Worm (Caenorhabditis elegans): ENCODE results near the gene ttr-17.

Gene ttr-17

ce11 chrIV:11037118-11037719 lies 29.6 kb downstream of the ttr-17 start:
- TF ChIP-seq fkh-6 (tag; optimal IDR thresholded peaks at IDR 0.05), result no peak
- peak; percentile 32 for TF ChIP-seq unc-42 (tag; optimal IDR thresholded peaks at IDR 0.05)
- peak; percentile 44 for TF ChIP-seq elt-2 (tag; optimal IDR thresholded peaks at IDR 0.05)
- no peak for TF ChIP-seq syd-9 (tag; optimal IDR thresholded peaks at IDR 0.05)

- TF ChIP-seq npax-4 (tag; optimal IDR thresholded peaks at IDR 0.05), result no peak
- TF ChIP-seq elt-2 (tag; optimal IDR thresholded peaks at IDR 0.05), result peak; percentile 19
- TF ChIP-seq pax-1 (tag; optimal IDR thresholded peaks at IDR 0.05), result peak; percentile 60
- no peak for TF ChIP-seq T23F11.4 (GFP tag; optimal IDR thresholded peaks at IDR 0.05)
- peak; percentile 35 for TF ChIP-seq nfya-1 (tag; optimal IDR thresholded peaks at IDR 0.05)
- no peak for TF ChIP-seq pat-9 (tag; optimal IDR thresholded peaks at IDR 0.05)
These were observed 30.6 kb downstream of the ttr-17 start, which contains the start of gene fkb-1 for ce11 chrIV:11036222-11036621. fkb-1 (plus strand) TSS chrIV:11036582.

- no peak for TF ChIP-seq Y22D7AL.16 (tag; optimal IDR thresholded peaks at IDR 0.05)
- no peak for TF ChIP-seq hlh-13 (GFP tag; optimal IDR thresholded peaks at IDR 0.05)
- no peak for TF ChIP-seq sdc-2 (tag; optimal IDR thresholded peaks at IDR 0.05)
- no peak for TF ChIP-seq lin-11 (tag; optimal IDR thresholded peaks at IDR 0.05)
- no peak for TF ChIP-seq hlh-6 (tag; optimal IDR thresholded peaks at IDR 0.05)
- no peak for TF ChIP-seq C38D4.7 (GFP tag; optimal IDR thresholded peaks at IDR 0.05)
- TF ChIP-seq che-1 (tag; optimal IDR thresholded peaks at IDR 0.05), result no peak
- TF ChIP-seq pax-1 (tag; optimal IDR thresholded peaks at IDR 0.05), result no peak
- no peak for TF ChIP-seq ceh-24 (tag; optimal IDR thresholded peaks at IDR 0.05)
- no peak for TF ChIP-seq ceh-9 (tag; optimal IDR thresholded peaks at IDR 0.05)
- TF ChIP-seq unc-86 (tag; optimal IDR thresholded peaks at IDR 0.05), result no peak
- no peak for TF ChIP-seq ceh-34 (tag; optimal IDR thresholded peaks at IDR 0.05)
- no peak for TF ChIP-seq pha-2 (tag; optimal IDR thresholded peaks at IDR 0.05)
- no peak for TF ChIP-seq fkh-10 (GFP tag; optimal IDR thresholded peaks at IDR 0.05)
- no peak for TF ChIP-seq ceh-31 (tag; optimal IDR thresholded peaks at IDR 0.05)
- TF ChIP-seq ceh-14 (tag; optimal IDR thresholded peaks at IDR 0.05), result no peak
- TF ChIP-seq elt-2 (tag; optimal IDR thresholded peaks at IDR 0.05), result no peak
- no peak for TF ChIP-seq K09A11.1 (tag; optimal IDR thresholded peaks at IDR 0.05; ENCODE audit: insufficient read depth)
These were observed 34.5 kb downstream of the ttr-17 start, which contains the start of gene hrg-6 for ce11 chrIV:11032288-11032687. hrg-6 (plus strand) TSS chrIV:11032588.

- TF ChIP-seq unc-55 (GFP tag; optimal IDR thresholded peaks at IDR 0.05) (no peak), ceh-24 (tag; optimal IDR thresholded peaks at IDR 0.05) (no peak), K09A11.1 (tag; optimal IDR thresholded peaks at IDR 0.05; ENCODE audit: insufficient read depth) (no peak), nfya-1 (tag; optimal IDR thresholded peaks at IDR 0.05) (no peak)
These were observed 35.2 kb downstream of the ttr-17 start for ce11 chrIV:11031640-11032039.

ce11 chrIV:11030893-11031292 lies 35.9 kb downstream of the ttr-17 start, which contains the start of gene hrg-4:
hrg-4 (minus strand) TSS chrIV:11030993.
- no peak for TF ChIP-seq ceh-6 (GFP tag; optimal IDR thresholded peaks at IDR 0.05)
- TF ChIP-seq syd-9 (tag; optimal IDR thresholded peaks at IDR 0.05), result no peak

- TF ChIP-seq nhr-11 (tag; optimal IDR thresholded peaks at IDR 0.05), result no peak
- TF ChIP-seq sdc-2 (tag; optimal IDR thresholded peaks at IDR 0.05), result no peak
- no peak for TF ChIP-seq ztf-16 (tag; optimal IDR thresholded peaks at IDR 0.05)
- TF ChIP-seq ceh-22 (tag; optimal IDR thresholded peaks at IDR 0.05), result no peak
- no peak for TF ChIP-seq ceh-18 (tag; optimal IDR thresholded peaks at IDR 0.05)
- no peak for TF ChIP-seq pha-4 (tag; optimal IDR thresholded peaks at IDR 0.05)
- TF ChIP-seq hlh-13 (GFP tag; optimal IDR thresholded peaks at IDR 0.05), result no peak
- no peak for TF ChIP-seq eyg-1 (tag; optimal IDR thresholded peaks at IDR 0.05)
- TF ChIP-seq unc-86 (tag; optimal IDR thresholded peaks at IDR 0.05), result no peak
- TF ChIP-seq sox-2 (GFP tag; IDR thresholded peaks at IDR 0.05), result no peak
- TF ChIP-seq ceh-45 (GFP tag; IDR thresholded peaks at IDR 0.05), result no peak
- no peak for TF ChIP-seq ahr-1 (tag; optimal IDR thresholded peaks at IDR 0.05)
- TF ChIP-seq pax-1 (tag; optimal IDR thresholded peaks at IDR 0.05), result no peak
- no peak for TF ChIP-seq unc-3 (GFP tag; conservative IDR thresholded peaks at IDR 0.05)
- no peak for TF ChIP-seq unc-3 (tag; optimal IDR thresholded peaks at IDR 0.05)
- TF ChIP-seq syd-9 (tag; optimal IDR thresholded peaks at IDR 0.05), result no peak
These were observed 36.7 kb downstream of the ttr-17 start for ce11 chrIV:11030117-11030516.

Data from whole organism, late embryonic.